Fruit fly (Drosophila melanogaster) whole organism, wandering third instar larva: ENCODE results near the gene Hs3st-B.
A peak's percentile ranks its signal among the peaks of the same experiment; 100 is the strongest.

ENCODE experiments used
- Abd-B ChIP-seq: fragments of >200 bp; optimal IDR thresholded peaks from 2 replicates; lab custom pipeline; 2017; ENCODE audit warnings: missing biosample characterization, missing genetic modification characterization
- CG32264 ChIP-seq: fragments of 200-800 bp; sonication (Bioruptor generic); optimal IDR thresholded peaks from 2 replicates; lab custom pipeline; 2016; ENCODE audit warnings: missing biosample characterization, missing genetic modification characterization
- CG9705 ChIP-seq: fragments of 200-800 bp; sonication (Bioruptor generic); optimal IDR thresholded peaks from 2 replicates; lab custom pipeline; 2018; ENCODE audit warnings: missing biosample characterization, mild to moderate bottlenecking, missing genetic modification characterization
- CrebA ChIP-seq: fragments of 200-800 bp; sonication (Bioruptor generic); optimal IDR thresholded peaks from 2 replicates; lab custom pipeline; 2016; ENCODE audit warnings: missing biosample characterization, mild to moderate bottlenecking, missing genetic modification characterization, borderline replicate concordance
- Dfd ChIP-seq: fragments of >200 bp; optimal IDR thresholded peaks from 2 replicates; lab custom pipeline; 2017; ENCODE audit warnings: missing biosample characterization, missing genetic modification characterization
- Dif ChIP-seq: fragments of 200-275, 200-300 bp; sonication (Bioruptor generic); optimal IDR thresholded peaks from 2 replicates; lab custom pipeline; 2018; ENCODE audit warnings: missing biosample characterization, missing genetic modification characterization; ENCODE audit not compliant: partially characterized antibody
- GATAd ChIP-seq: sonication (Bioruptor generic); optimal IDR thresholded peaks from 2 replicates; lab custom pipeline; 2016; ENCODE audit warnings: missing biosample characterization, missing genetic modification characterization
- HLH106 ChIP-seq: fragments of 200-800 bp; optimal IDR thresholded peaks from 3 replicates; lab custom pipeline; 2019; ENCODE audit warnings: missing biosample characterization, mild to moderate bottlenecking, missing genetic modification characterization, moderate library complexity
- Hnf4 ChIP-seq: fragments of 200-800 bp; sonication (Bioruptor generic); optimal IDR thresholded peaks from 2 replicates; lab custom pipeline; 2016; ENCODE audit warnings: missing biosample characterization, mild to moderate bottlenecking, missing genetic modification characterization
- Hr78 ChIP-seq: fragments of >200 bp; optimal IDR thresholded peaks from 2 replicates; lab custom pipeline; 2017; ENCODE audit warnings: missing biosample characterization, missing genetic modification characterization
- Hr83 ChIP-seq: fragments of 200-300 bp; sonication (Bioruptor generic); optimal IDR thresholded peaks from 2 replicates; lab custom pipeline; 2016; ENCODE audit warnings: missing biosample characterization, mild to moderate bottlenecking, missing genetic modification characterization, moderate library complexity; ENCODE audit not compliant: poor library complexity, severe bottlenecking
- Jra ChIP-seq: sonication (Bioruptor generic); optimal IDR thresholded peaks from 2 replicates; lab custom pipeline; 2016; ENCODE audit warnings: missing biosample characterization, missing genetic modification characterization
- Mio ChIP-seq: sonication (Bioruptor generic); optimal IDR thresholded peaks from 2 replicates; lab custom pipeline; 2016; ENCODE audit warnings: missing biosample characterization, missing genetic modification characterization
- Myc ChIP-seq: fragments of >200 bp; optimal IDR thresholded peaks from 2 replicates; lab custom pipeline; 2017
- N ChIP-seq: fragments of >200 bp; optimal IDR thresholded peaks from 2 replicates; lab custom pipeline; 2018; ENCODE audit warnings: missing biosample characterization, missing external identifiers, missing genetic modification characterization
- OdsH ChIP-seq: fragments of 200-800 bp; sonication (Bioruptor generic); optimal IDR thresholded peaks from 2 replicates; lab custom pipeline; 2016; ENCODE audit warnings: missing biosample characterization, mild to moderate bottlenecking, missing genetic modification characterization
- Rel ChIP-seq, 2 experiments: fragments of 200-800 bp; sonication (Bioruptor generic) in 1 of 2; optimal IDR thresholded peaks; 2 replicates in 1 of 2; 3 replicates in 1 of 2; lab custom pipeline; 2016 to 2019; ENCODE audit warnings: mild to moderate bottlenecking in 2 of 2, missing biosample characterization in 2 of 2, missing genetic modification characterization in 2 of 2, moderate library complexity in 1 of 2
- Sp1 ChIP-seq: fragments of 200-800 bp; sonication (Bioruptor generic); optimal IDR thresholded peaks from 3 replicates; lab custom pipeline; 2019; ENCODE audit warnings: missing biosample characterization, mild to moderate bottlenecking, missing genetic modification characterization, moderate library complexity
- Vsx2 ChIP-seq: fragments of 200-300, 225-300 bp; sonication (Bioruptor generic); optimal IDR thresholded peaks from 2 replicates; lab custom pipeline; 2018; ENCODE audit warnings: missing biosample characterization, missing genetic modification characterization; ENCODE audit not compliant: partially characterized antibody
- br ChIP-seq: fragments of 200-800 bp; sonication (Bioruptor generic); optimal IDR thresholded peaks from 2 replicates; lab custom pipeline; 2016; ENCODE audit warnings: missing biosample characterization, missing genetic modification characterization
- brk ChIP-seq: fragments of 200-800 bp; sonication (Bioruptor generic); optimal IDR thresholded peaks from 2 replicates; lab custom pipeline; 2016; ENCODE audit warnings: missing biosample characterization, mild to moderate bottlenecking, missing genetic modification characterization
- dl ChIP-seq, 2 experiments: fragments of 175-275, 200-275 bp in 1 of 2; fragments of 200-275 bp in 1 of 2; sonication (Bioruptor generic); optimal IDR thresholded peaks; lab custom pipeline; 2018; ENCODE audit warnings: mild to moderate bottlenecking in 2 of 2, missing biosample characterization in 2 of 2, missing genetic modification characterization in 2 of 2, moderate library complexity in 2 of 2; ENCODE audit not compliant: partially characterized antibody in 2 of 2, insufficient read depth in 1 of 2
- dmrt93B ChIP-seq: fragments of 200-800 bp; sonication (Bioruptor generic); optimal IDR thresholded peaks from 2 replicates; lab custom pipeline; 2018; ENCODE audit warnings: missing biosample characterization, mild to moderate bottlenecking, missing genetic modification characterization
- dsf ChIP-seq: sonication (Bioruptor generic); optimal IDR thresholded peaks from 2 replicates; lab custom pipeline; 2016; ENCODE audit warnings: missing biosample characterization, missing genetic modification characterization, borderline replicate concordance
- ey ChIP-seq: fragments of 200-800 bp; sonication (Bioruptor generic); optimal IDR thresholded peaks from 2 replicates; lab custom pipeline; 2016; ENCODE audit warnings: missing biosample characterization, missing genetic modification characterization
- foxo ChIP-seq, 2 experiments: fragments of 200-800 bp; sonication (Bioruptor generic); optimal IDR thresholded peaks; 2 replicates in 1 of 2; 3 replicates in 1 of 2; lab custom pipeline; 2016 to 2017; ENCODE audit warnings: missing biosample characterization in 2 of 2, missing genetic modification characterization in 2 of 2
- fru ChIP-seq: fragments of 200-800 bp; sonication (Bioruptor generic); optimal IDR thresholded peaks from 3 replicates; lab custom pipeline; 2016; ENCODE audit warnings: missing biosample characterization, mild to moderate bottlenecking, missing genetic modification characterization
- h ChIP-seq: fragments of 200-800 bp; sonication (Bioruptor generic); optimal IDR thresholded peaks from 3 replicates; lab custom pipeline; 2016; ENCODE audit warnings: missing biosample characterization, mild to moderate bottlenecking, missing genetic modification characterization
- jim ChIP-seq: fragments of 175-275, 200-325 bp; sonication (Bioruptor generic); optimal IDR thresholded peaks from 2 replicates; lab custom pipeline; 2016; ENCODE audit warnings: missing biosample characterization, mild to moderate bottlenecking, missing genetic modification characterization
- lola ChIP-seq: fragments of >200 bp; optimal IDR thresholded peaks from 2 replicates; lab custom pipeline; 2017; ENCODE audit warnings: missing biosample characterization, missing genetic modification characterization
- pan ChIP-seq: fragments of >200 bp; optimal IDR thresholded peaks from 2 replicates; lab custom pipeline; 2017
- psq ChIP-seq: fragments of 200-800 bp; sonication (Bioruptor generic); optimal IDR thresholded peaks from 3 replicates; lab custom pipeline; 2017; ENCODE audit warnings: missing biosample characterization, mild to moderate bottlenecking, missing genetic modification characterization, moderate library complexity
- rgr ChIP-seq: fragments of 200-800 bp; sonication (Bioruptor generic); optimal IDR thresholded peaks from 3 replicates; lab custom pipeline; 2016; ENCODE audit warnings: missing biosample characterization, mild to moderate bottlenecking, missing genetic modification characterization
- sage ChIP-seq: fragments of 200-800 bp; sonication (Bioruptor generic); optimal IDR thresholded peaks from 2 replicates; lab custom pipeline; 2016; ENCODE audit warnings: missing biosample characterization, mild to moderate bottlenecking, missing genetic modification characterization
- sv ChIP-seq: fragments of 200-800 bp; sonication (Bioruptor generic); optimal IDR thresholded peaks from 3 replicates; lab custom pipeline; 2016; ENCODE audit warnings: missing biosample characterization, missing genetic modification characterization
- tai ChIP-seq: sonication (Bioruptor generic); optimal IDR thresholded peaks from 2 replicates; lab custom pipeline; 2016; ENCODE audit warnings: missing biosample characterization, missing genetic modification characterization
- usp ChIP-seq: fragments of >200 bp; optimal IDR thresholded peaks from 2 replicates; lab custom pipeline; 2017; ENCODE audit warnings: missing biosample characterization, missing genetic modification characterization
- woc ChIP-seq: sonication (Bioruptor generic); optimal IDR thresholded peaks from 2 replicates; lab custom pipeline; 2016; ENCODE audit warnings: missing biosample characterization, mild to moderate bottlenecking, missing genetic modification characterization

Hs3st-B gene

DNA sequence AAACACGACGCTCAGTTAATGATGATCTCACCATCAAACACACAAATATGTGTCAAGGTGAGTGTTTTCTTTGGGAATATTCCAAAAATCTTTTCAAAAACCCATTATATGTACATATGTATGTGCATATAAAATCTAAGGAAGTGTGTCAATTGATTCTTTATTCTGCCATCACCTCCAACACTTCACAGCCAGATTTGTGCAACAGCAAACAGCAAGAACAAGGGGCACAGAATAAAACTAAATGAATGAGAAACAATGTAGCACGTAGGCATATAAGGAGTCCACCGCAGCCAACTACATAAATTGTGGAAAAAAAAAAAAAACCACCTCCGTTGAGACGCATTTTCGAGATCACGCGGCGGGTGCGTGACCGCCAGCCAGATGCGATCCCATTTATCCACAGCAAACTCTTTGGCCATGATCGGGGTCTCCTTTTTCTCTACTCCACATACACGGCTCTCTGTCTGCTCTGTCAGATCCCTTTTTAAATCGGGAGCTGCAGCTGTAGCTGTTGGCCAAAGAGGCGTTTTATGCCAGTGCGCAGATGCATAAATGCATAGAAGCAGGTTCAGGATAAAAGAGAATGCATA lies 47.5 kb downstream of the Hs3st-B start:
- TF ChIP-seq usp (no peak), Dif (no peak), br (GFP tag; lab: Kevin White, UChicago) (no peak), psq (GFP tag; lab: Kevin White, UChicago) (peak; percentile 27), CrebA (GFP tag; lab: Kevin White, UChicago) (no peak)

DNA sequence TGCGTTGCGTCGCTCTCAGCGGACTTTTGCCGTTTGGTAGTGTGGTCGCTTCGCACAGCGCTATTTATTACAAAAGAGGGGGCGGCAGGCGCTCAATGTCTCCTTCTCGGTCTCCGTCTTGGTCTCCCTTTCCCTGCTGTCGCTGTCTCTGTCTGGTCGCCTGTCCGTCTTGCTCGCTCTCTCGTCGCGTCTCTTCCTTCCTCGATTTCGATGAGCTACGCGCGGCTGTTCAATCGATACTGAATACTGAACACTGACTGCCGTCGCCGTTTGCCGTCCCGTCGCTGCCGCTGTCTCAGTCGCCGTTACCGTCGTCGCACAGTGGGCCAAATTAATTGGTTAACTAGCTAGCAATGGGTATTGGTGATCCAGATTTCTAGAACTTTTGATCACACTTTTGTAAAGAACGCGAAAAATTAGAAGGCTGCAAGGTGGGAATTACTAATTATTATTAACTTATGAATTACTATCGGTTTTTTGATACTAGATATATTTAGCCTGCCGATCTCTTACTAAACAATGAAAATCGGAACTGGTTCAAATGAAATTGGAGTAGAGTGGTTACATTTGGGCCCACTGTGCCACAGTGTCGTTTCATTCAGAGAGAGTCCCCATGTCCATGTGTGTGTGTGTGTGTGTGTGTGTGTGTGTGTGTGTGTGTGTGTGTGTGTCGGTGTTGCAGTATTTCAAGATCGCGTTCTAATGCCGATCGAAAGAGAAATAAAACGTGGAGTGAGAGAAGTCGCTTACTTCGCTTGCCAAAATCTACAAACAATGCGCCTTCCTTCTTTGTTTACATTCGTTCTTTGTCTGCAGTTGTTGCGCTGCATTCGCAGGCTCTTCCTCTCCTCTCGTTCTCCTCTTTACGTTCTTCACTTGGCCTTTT lies 49.7 kb downstream of the Hs3st-B start, which contains the start of gene CG8034:
Gene CG8034 (minus strand): TSS at position 264 of the 886 bp plus-strand sequence.
- TF ChIP-seq Hr78 (GFP tag; lab: Kevin White, UChicago), result no peak
- peak; percentile 98 for TF ChIP-seq CG9705
- TF ChIP-seq brk, result peak; percentile 87
- peak; percentile 96 for TF ChIP-seq OdsH
- TF ChIP-seq N (GFP tag; lab: Kevin White, UChicago), result peak; percentile 22
- peak; percentile 12 for TF ChIP-seq Hr83 (GFP tag; lab: Kevin White, UChicago)
- peak; percentile 97 for TF ChIP-seq br (GFP tag; lab: Kevin White, UChicago)
- TF ChIP-seq Hnf4, result peak; percentile 93
- no peak for TF ChIP-seq pan
- peak; percentile 82 for TF ChIP-seq tai (GFP tag; lab: Kevin White, UChicago)
- peak in 1 of 2 experiments; percentile 37 for TF ChIP-seq dl (GFP tag; optimal IDR thresholded peaks at IDR 0.05; lab: Kevin White, UChicago; ENCODE audit: insufficient read depth in 1 of 2, partially characterized antibody in 2 of 2)
- peak; percentile 82 to 97 for TF ChIP-seq foxo (GFP tag; optimal IDR thresholded peaks at IDR 0.05; lab: Kevin White, UChicago)
- TF ChIP-seq Myc (lab: Kevin White, UChicago), result no peak
- peak; percentile 98 for TF ChIP-seq Sp1 (GFP tag; lab: Kevin White, UChicago)
- peak; percentile 74 for TF ChIP-seq dsf (GFP tag; lab: Kevin White, UChicago)
- peak; percentile 80 for TF ChIP-seq Mio
- peak; percentile 89 for TF ChIP-seq CrebA (GFP tag; lab: Kevin White, UChicago)
- TF ChIP-seq ey (GFP tag; lab: Kevin White, UChicago), result peak; percentile 98
- peak; percentile 98 for TF ChIP-seq fru (GFP tag; lab: Kevin White, UChicago)
- TF ChIP-seq sv (GFP tag; lab: Kevin White, UChicago), result peak; percentile 91
- TF ChIP-seq Dif, result peak; percentile 83
- TF ChIP-seq psq (GFP tag; lab: Kevin White, UChicago), result peak; percentile 96
- TF ChIP-seq dmrt93B, result peak; percentile 97
- TF ChIP-seq Rel (GFP tag; optimal IDR thresholded peaks at IDR 0.05; lab: Kevin White, UChicago), result peak; percentile 52
- TF ChIP-seq Rel (tag; optimal IDR thresholded peaks at IDR 0.05; lab: Kevin White, UChicago), result peak; percentile 86
- peak; percentile 96 for TF ChIP-seq Dfd (GFP tag; lab: Kevin White, UChicago)
- TF ChIP-seq sage (GFP tag; lab: Kevin White, UChicago), result peak; percentile 91
- TF ChIP-seq Abd-B, result no peak
- TF ChIP-seq jim, result no peak
- TF ChIP-seq lola, result no peak
- TF ChIP-seq h (GFP tag; lab: Kevin White, UChicago), result peak; percentile 98
- TF ChIP-seq CG32264 (GFP tag; lab: Kevin White, UChicago), result peak; percentile 91
- TF ChIP-seq rgr (GFP tag; lab: Kevin White, UChicago), result peak; percentile 97
- TF ChIP-seq HLH106 (tag; lab: Kevin White, UChicago), result peak; percentile 99
- TF ChIP-seq GATAd (GFP tag; lab: Kevin White, UChicago), result peak; percentile 57
- peak; percentile 86 for TF ChIP-seq Jra (GFP tag; lab: Kevin White, UChicago)
- peak; percentile 34 for TF ChIP-seq Vsx2 (GFP tag; lab: Kevin White, UChicago)
- no peak for TF ChIP-seq usp
- peak; percentile 96 for TF ChIP-seq woc (GFP tag; lab: Kevin White, UChicago)
